Fruit fly (Drosophila melanogaster) whole organism, embryonic: ENCODE results near the gene beag.

ENCODE experiments used
- Adf1 ChIP-seq: fragments of 200-800 bp; sonication (Bioruptor generic); IDR thresholded peaks from 2 replicates; pipeline ENCODE4 v1.3.6; 2022; ENCODE audit warnings: missing biosample characterization, missing genetic modification characterization
- Aef1 ChIP-seq: fragments of 200-800 bp; sonication (Bioruptor generic); IDR thresholded peaks from 3 replicates; pipeline ENCODE4 v1.3.6; 2022; ENCODE audit warnings: missing biosample characterization, missing genetic modification characterization
- B-H1 ChIP-seq: fragments of 200-800 bp; sonication (Bioruptor generic); IDR thresholded peaks from 3 replicates; pipeline ENCODE4 v1.3.6; 2022; ENCODE audit warnings: missing biosample characterization, missing genetic modification characterization
- Bgb ChIP-seq: fragments of 200-800 bp; sonication (Bioruptor generic); IDR thresholded peaks from 2 replicates; pipeline ENCODE4 v1.3.6; 2022; ENCODE audit warnings: missing biosample characterization, missing genetic modification characterization; ENCODE audit not compliant: partially characterized antibody
- CG10565 ChIP-seq: fragments of 200-800 bp; sonication (Bioruptor generic); optimal IDR thresholded peaks from 3 replicates; lab custom pipeline; 2016; ENCODE audit warnings: missing biosample characterization, mild to moderate bottlenecking, missing genetic modification characterization
- CG11695 ChIP-seq: fragments of 200-800 bp; sonication (Bioruptor generic); IDR thresholded peaks from 3 replicates; pipeline ENCODE4 v1.3.6; 2022; ENCODE audit warnings: missing biosample characterization, missing genetic modification characterization
- CG14050 ChIP-seq: fragments of 200-800 bp; sonication (Bioruptor generic); IDR thresholded peaks from 3 replicates; pipeline ENCODE4 v1.3.6; 2022; ENCODE audit warnings: missing biosample characterization, missing genetic modification characterization
- CG14441 ChIP-seq: fragments of 200-800 bp; sonication (Bioruptor generic); IDR thresholded peaks from 2 replicates; pipeline ENCODE4 v1.3.6; 2022; ENCODE audit warnings: missing biosample characterization, missing genetic modification characterization
- CG1603 ChIP-seq: fragments of 200-800 bp; sonication (Bioruptor generic); optimal IDR thresholded peaks from 2 replicates; lab custom pipeline; 2019; ENCODE audit warnings: missing biosample characterization, mild to moderate bottlenecking, missing genetic modification characterization, moderate library complexity
- CG16813 ChIP-seq: fragments of 200-800 bp; sonication (Bioruptor generic); IDR thresholded peaks from 3 replicates; pipeline ENCODE4 v1.3.6; 2022; ENCODE audit warnings: missing biosample characterization, missing genetic modification characterization; ENCODE audit not compliant: partially characterized antibody
- CG17328 ChIP-seq: fragments of 200-800 bp; sonication (Bioruptor generic); IDR thresholded peaks from 2 replicates; pipeline ENCODE4 v1.3.6; 2022; ENCODE audit warnings: missing biosample characterization, missing genetic modification characterization
- CG17359 ChIP-seq: fragments of 200-800 bp; sonication (Bioruptor generic); optimal IDR thresholded peaks from 3 replicates; lab custom pipeline; 2018; ENCODE audit warnings: missing biosample characterization, mild to moderate bottlenecking, missing genetic modification characterization, moderate library complexity
- CG17829 ChIP-seq: fragments of 200-800 bp; optimal IDR thresholded peaks from 2 replicates; lab custom pipeline; 2019; ENCODE audit warnings: missing biosample characterization, mild to moderate bottlenecking, missing genetic modification characterization, moderate library complexity
- CG18764 ChIP-seq: fragments of 200-800 bp; sonication (Bioruptor generic); optimal IDR thresholded peaks from 3 replicates; lab custom pipeline; 2016; ENCODE audit warnings: missing biosample characterization, missing genetic modification characterization
- CG32532 ChIP-seq: fragments of 200-800 bp; sonication (Bioruptor generic); IDR thresholded peaks from 2 replicates; pipeline ENCODE4 v1.3.6; 2022; ENCODE audit warnings: missing biosample characterization, missing genetic modification characterization
- CG3995 ChIP-seq: fragments of 200-800 bp; sonication (Bioruptor generic); optimal IDR thresholded peaks from 3 replicates; lab custom pipeline; 2016; ENCODE audit warnings: missing biosample characterization, missing genetic modification characterization
- CG4820 ChIP-seq: fragments of 200-800 bp; sonication (Bioruptor generic); optimal IDR thresholded peaks from 3 replicates; lab custom pipeline; 2016; ENCODE audit warnings: missing biosample characterization, missing genetic modification characterization
- CG8944 ChIP-seq: fragments of 200-800 bp; sonication (Bioruptor generic); optimal IDR thresholded peaks from 3 replicates; lab custom pipeline; 2016; ENCODE audit warnings: missing biosample characterization, missing genetic modification characterization
- CG9727 ChIP-seq: fragments of 200-800 bp; sonication (Bioruptor generic); optimal IDR thresholded peaks from 3 replicates; lab custom pipeline; 2017; ENCODE audit warnings: missing biosample characterization, mild to moderate bottlenecking, missing genetic modification characterization
- Dbx ChIP-seq: fragments of 200-800 bp; sonication (Bioruptor generic); IDR thresholded peaks from 3 replicates; pipeline ENCODE4 v1.3.6; 2022; ENCODE audit warnings: missing biosample characterization, missing genetic modification characterization
- HLH4C ChIP-seq: fragments of 200-800 bp; sonication (Bioruptor generic); IDR thresholded peaks from 3 replicates; pipeline ENCODE4 v1.3.6; 2022; ENCODE audit warnings: missing biosample characterization, missing genetic modification characterization; ENCODE audit not compliant: partially characterized antibody
- Hmr ChIP-seq: fragments of 200-800 bp; sonication (Bioruptor generic); optimal IDR thresholded peaks from 3 replicates; lab custom pipeline; 2017; ENCODE audit warnings: mild to moderate bottlenecking, missing biosample characterization, missing genetic modification reagents, missing genetic modification characterization
- Med ChIP-seq: fragments of 200-800 bp; sonication (Bioruptor generic); peaks from one replicate; lab custom pipeline; 2016; ENCODE audit warnings: missing biosample characterization, missing genetic modification characterization, mild to moderate bottlenecking, inconsistent platforms, moderate library complexity
- Mrtf ChIP-seq: fragments of 200-800 bp; sonication (Bioruptor generic); IDR thresholded peaks from 3 replicates; pipeline ENCODE4 v1.3.6; 2022; ENCODE audit warnings: missing biosample characterization, missing genetic modification characterization
- Pdp1 ChIP-seq, 2 experiments: fragments of 200-800 bp; sonication (Bioruptor generic); optimal IDR thresholded peaks; 3 replicates each; lab custom pipeline; 2016; ENCODE audit warnings: missing biosample characterization in 2 of 2, missing genetic modification characterization in 2 of 2, mild to moderate bottlenecking in 1 of 2, moderate library complexity in 1 of 2
- Scr ChIP-seq: fragments of 200-800 bp; sonication (Bioruptor generic); IDR thresholded peaks from 2 replicates; pipeline ENCODE4 v1.3.6; 2022; ENCODE audit warnings: missing biosample characterization, missing genetic modification characterization; ENCODE audit not compliant: partially characterized antibody
- TFAM ChIP-seq: fragments of 200-800 bp; sonication (Bioruptor generic); optimal IDR thresholded peaks from 2 replicates; lab custom pipeline; 2017; ENCODE audit warnings: missing biosample characterization, missing genetic modification characterization, inconsistent platforms
- Xrp1 ChIP-seq: fragments of 200-800 bp; sonication (Bioruptor generic); IDR thresholded peaks from 2 replicates; pipeline ENCODE4 v1.3.6; 2022; ENCODE audit warnings: missing biosample characterization, missing genetic modification characterization
- ara ChIP-seq: fragments of 200-800 bp; sonication (Bioruptor generic); IDR thresholded peaks from 2 replicates; pipeline ENCODE4 v1.3.6; 2022; ENCODE audit warnings: missing biosample characterization, missing genetic modification characterization
- ase ChIP-seq: fragments of 200-800 bp; sonication (Bioruptor generic); IDR thresholded peaks from 3 replicates; pipeline ENCODE4 v1.3.6; 2022; ENCODE audit warnings: missing biosample characterization, missing genetic modification characterization
- bsh ChIP-seq, 2 experiments: fragments of 200-800 bp; sonication (Bioruptor generic); optimal IDR thresholded peaks; 2 replicates each; lab custom pipeline; 2017 to 2018; ENCODE audit warnings: mild to moderate bottlenecking in 2 of 2, missing biosample characterization in 2 of 2, missing genetic modification characterization in 2 of 2, moderate library complexity in 1 of 2
- cg ChIP-seq: fragments of 200-800 bp; sonication (Bioruptor generic); optimal IDR thresholded peaks from 3 replicates; lab custom pipeline; 2019; ENCODE audit warnings: missing biosample characterization, mild to moderate bottlenecking, missing genetic modification characterization, moderate library complexity
- chif ChIP-seq, 2 experiments: fragments of 200-800 bp; sonication (Bioruptor generic); optimal IDR thresholded peaks; 3 replicates each; lab custom pipeline; 2016; ENCODE audit warnings: missing biosample characterization in 2 of 2, missing genetic modification characterization in 2 of 2
- dysf ChIP-seq: fragments of 200-800 bp; sonication (Bioruptor generic); IDR thresholded peaks from 3 replicates; pipeline ENCODE4 v1.3.6; 2022; ENCODE audit warnings: missing biosample characterization, missing genetic modification characterization
- gro ChIP-seq: fragments of 200-800 bp; sonication (Bioruptor generic); optimal IDR thresholded peaks from 2 replicates; lab custom pipeline; 2016; ENCODE audit warnings: missing biosample characterization, missing genetic modification characterization
- hb ChIP-seq: fragments of 200-800 bp; sonication (Bioruptor generic); IDR thresholded peaks from 3 replicates; pipeline ENCODE4 v1.3.6; 2022; ENCODE audit warnings: missing biosample characterization, missing genetic modification characterization; ENCODE audit not compliant: partially characterized antibody
- inv ChIP-seq: fragments of 200-800 bp; sonication (Bioruptor generic); IDR thresholded peaks from 2 replicates; pipeline ENCODE4 v1.3.6; 2022; ENCODE audit warnings: missing biosample characterization, missing genetic modification characterization; ENCODE audit not compliant: partially characterized antibody
- knrl ChIP-seq: fragments of 200-800 bp; sonication (Bioruptor generic); IDR thresholded peaks from 3 replicates; pipeline ENCODE4 v1.3.6; 2022; ENCODE audit warnings: missing biosample characterization, missing genetic modification characterization; ENCODE audit not compliant: partially characterized antibody
- luna ChIP-seq: fragments of 200-800 bp; sonication (Bioruptor generic); optimal IDR thresholded peaks from 2 replicates; lab custom pipeline; 2016; ENCODE audit warnings: missing biosample characterization, missing genetic modification characterization
- mirr ChIP-seq: fragments of 200-800 bp; sonication (Bioruptor generic); optimal IDR thresholded peaks from 3 replicates; lab custom pipeline; 2018; ENCODE audit warnings: missing biosample characterization, mild to moderate bottlenecking, missing genetic modification characterization
- nerfin-2 ChIP-seq: fragments of 200-800 bp; sonication (Bioruptor generic); IDR thresholded peaks from 2 replicates; pipeline ENCODE4 v1.3.6; 2022; ENCODE audit warnings: missing biosample characterization, missing genetic modification characterization; ENCODE audit not compliant: partially characterized antibody
- pan ChIP-seq, 4 experiments: fragments of >200 bp in 3 of 4; fragments of 200-800 bp in 1 of 4; sonication (Bioruptor generic) in 1 of 4; optimal IDR thresholded peaks in 3 of 4; IDR thresholded peaks in 1 of 4; 2 replicates each; pipeline versions ENCODE4 v1.3.6 to Lab custom; 2017 to 2022; ENCODE audit warnings: missing biosample characterization in 2 of 4, missing genetic modification characterization in 2 of 4, mixed read lengths in 1 of 4
- pfk ChIP-seq: fragments of 200-800 bp; sonication (Bioruptor generic); optimal IDR thresholded peaks from 2 replicates; lab custom pipeline; 2018; ENCODE audit warnings: missing biosample characterization, mild to moderate bottlenecking, missing genetic modification characterization, moderate library complexity
- prd ChIP-seq, 3 experiments: fragments of >200 bp in 2 of 3; fragments of 200-800 bp in 1 of 3; sonication (Bioruptor generic) in 1 of 3; optimal IDR thresholded peaks in 2 of 3; IDR thresholded peaks in 1 of 3; 2 replicates in 2 of 3; 3 replicates in 1 of 3; pipeline versions ENCODE4 v1.3.6 to Lab custom; 2017 to 2022; ENCODE audit warnings: missing biosample characterization in 1 of 3, missing genetic modification characterization in 1 of 3
- repo ChIP-seq: fragments of 200-800 bp; sonication (Bioruptor generic); optimal IDR thresholded peaks from 2 replicates; lab custom pipeline; 2016; ENCODE audit warnings: missing biosample characterization, missing genetic modification characterization
- tio ChIP-seq: fragments of 200-800 bp; sonication (Bioruptor generic); optimal IDR thresholded peaks from 2 replicates; lab custom pipeline; 2017; ENCODE audit warnings: missing biosample characterization, missing genetic modification characterization, inconsistent platforms
- ttk ChIP-seq: fragments of 200-800 bp; sonication (Bioruptor generic); IDR thresholded peaks from 2 replicates; pipeline ENCODE4 v2.1.2; 2022; ENCODE audit warnings: missing biosample characterization, missing genetic modification characterization

The beag gene

DNA sequence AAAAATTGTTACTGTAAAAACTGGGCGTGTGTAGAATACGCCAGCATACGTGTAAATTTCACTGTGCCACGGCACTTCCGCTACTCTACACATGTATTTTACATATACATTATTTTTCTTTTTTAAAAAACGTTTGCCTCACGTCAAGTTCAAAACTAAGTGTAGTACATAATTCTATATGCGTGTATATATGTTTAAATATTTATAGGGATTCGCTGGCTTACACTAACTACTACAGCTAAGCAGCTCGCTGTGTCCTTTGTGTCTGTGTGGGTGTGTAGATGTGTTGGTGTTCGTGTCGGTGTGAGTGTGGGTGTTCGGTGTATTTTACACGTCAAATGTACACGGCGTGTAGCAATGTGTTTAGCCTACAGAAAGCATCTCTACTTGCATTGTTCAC lies 3.5 kb upstream of the beag start (continued):
- TF ChIP-seq Dbx, result peak; percentile 15; the same call in 1 of the 3 replicates
- TF ChIP-seq inv (GFP tag; lab: Robert Waterston, UW), result 0 out of 2 replicates have a peak, but pooled peaks have one; percentile 42
- TF ChIP-seq mirr, result no peak
- peak; percentile 37; the same call in 1 of the 2 replicates for TF ChIP-seq nerfin-2 (GFP tag; lab: Robert Waterston, UW)
- TF ChIP-seq Scr (GFP tag; lab: Robert Waterston, UW), result peak; percentile 37; the same call in 1 of the 2 replicates
- TF ChIP-seq knrl (GFP tag; lab: Robert Waterston, UW), result peak; percentile 72
- peak; percentile 68; the same call in 2 of the 3 replicates for TF ChIP-seq hb (GFP tag; lab: Robert Waterston, UW)
- peak; percentile 53 for TF ChIP-seq cg (GFP tag; lab: Kevin White, UChicago)
- TF ChIP-seq CG10565 (GFP tag; lab: Kevin White, UChicago), result no peak
- TF ChIP-seq Hmr, result no peak
- peak; percentile 69 for TF ChIP-seq Bgb (GFP tag; lab: Robert Waterston, UW)
- 0 out of 3 replicates have a peak, but pooled peaks have one; percentile 42 for TF ChIP-seq HLH4C (GFP tag; lab: Robert Waterston, UW)

DNA sequence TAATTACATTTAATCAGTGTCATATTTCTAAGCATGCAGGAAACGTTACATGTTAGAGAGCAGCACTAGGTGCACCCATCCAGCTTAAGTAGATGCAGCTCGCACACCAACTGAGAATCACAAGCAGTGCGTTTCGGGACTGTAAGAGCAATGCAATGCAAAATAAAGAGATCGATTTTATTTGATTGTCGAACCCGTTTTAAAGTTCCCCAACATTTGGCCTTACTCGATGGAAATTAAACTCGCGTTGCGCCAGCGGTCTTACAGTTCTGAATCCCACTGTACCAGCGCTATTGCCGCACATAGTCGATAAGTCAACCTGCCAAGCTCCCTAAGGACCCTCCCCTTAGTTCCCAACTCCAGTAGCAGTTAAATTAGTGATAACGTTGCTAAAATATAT lies 2.1 kb downstream of the beag start:
- no peak for TF ChIP-seq CG14050 (GFP tag; lab: Robert Waterston, UW)
- TF ChIP-seq Xrp1 (GFP tag; lab: Robert Waterston, UW), result peak; percentile 37; the same call in 1 of the 2 replicates
- TF ChIP-seq CG14441, result 0 out of 2 replicates have a peak, but pooled peaks have one; percentile 40
- TF ChIP-seq CG9727, result no peak
- TF ChIP-seq CG17359 (tag; lab: Kevin White, UChicago), result no peak
- no peak for TF ChIP-seq CG18764 (GFP tag; lab: Kevin White, UChicago)
- no peak for TF ChIP-seq CG4820 (GFP tag; lab: Kevin White, UChicago)
- TF ChIP-seq CG11695, result 0 out of 3 replicates have a peak, but pooled peaks have one; percentile 15
- TF ChIP-seq CG32532 (GFP tag; lab: Robert Waterston, UW), result peak; percentile 34; the same call in 1 of the 2 replicates
- no peak for TF ChIP-seq CG17829 (tag; lab: Kevin White, UChicago)
- TF ChIP-seq CG1603 (tag; lab: Kevin White, UChicago), result peak; percentile 9
- no peak for TF ChIP-seq Aef1 (GFP tag; lab: Robert Waterston, UW)
- TF ChIP-seq pfk (GFP tag; lab: Kevin White, UChicago), result no peak
- TF ChIP-seq ase, result 0 out of 3 replicates have a peak, but pooled peaks have one; percentile 24
- no peak for TF ChIP-seq CG16813 (GFP tag; lab: Robert Waterston, UW)
- no peak for TF ChIP-seq tio (GFP tag; lab: Kevin White, UChicago)
- peak; percentile 29; the same call in 1 of the 2 replicates for TF ChIP-seq CG17328
- no peak for TF ChIP-seq Pdp1 (GFP tag; optimal IDR thresholded peaks at IDR 0.05; lab: Kevin White, UChicago)
- TF ChIP-seq TFAM (GFP tag; lab: Kevin White, UChicago), result no peak
- no peak for TF ChIP-seq B-H1 (GFP tag; lab: Robert Waterston, UW)
- 0 out of 3 replicates have a peak, but pooled peaks have one; percentile 22 for TF ChIP-seq Mrtf (GFP tag; lab: Robert Waterston, UW)
- TF ChIP-seq prd (optimal IDR thresholded peaks at IDR 0.05; lab: Kevin White, UChicago), result no peak
- peak; percentile 22; the same call in 1 of the 3 replicates for TF ChIP-seq prd (GFP tag; IDR thresholded peaks at IDR 0.05; lab: Robert Waterston, UW)
- TF ChIP-seq Adf1 (GFP tag; lab: Robert Waterston, UW), result no peak
- no peak for TF ChIP-seq repo
- 0 out of 3 replicates have a peak, but pooled peaks have one; percentile 34 for TF ChIP-seq dysf (GFP tag; lab: Robert Waterston, UW)
- TF ChIP-seq gro (GFP tag; lab: Kevin White, UChicago), result no peak
- TF ChIP-seq CG8944, result no peak
- no peak for TF ChIP-seq ttk
- peak in 1 of 2 experiments; percentile 5 for TF ChIP-seq bsh (GFP tag; optimal IDR thresholded peaks at IDR 0.05; lab: Kevin White, UChicago)
- no peak for TF ChIP-seq luna
- no peak for TF ChIP-seq CG3995 (GFP tag; lab: Kevin White, UChicago)
- 0 out of 2 replicates have a peak, but pooled peaks have one; percentile 29 for TF ChIP-seq ara (GFP tag; lab: Robert Waterston, UW)
- no peak for TF ChIP-seq pan (optimal IDR thresholded peaks at IDR 0.05; lab: Kevin White, UChicago)
- TF ChIP-seq pan (GFP tag; optimal IDR thresholded peaks at IDR 0.05 in 1 of 2, IDR thresholded peaks at IDR 0.05 in 1 of 2), result peak in 1 of 2 experiments; percentile 12
- TF ChIP-seq Med (GFP tag; lab: Kevin White, UChicago), result no peak
- TF ChIP-seq chif (GFP tag; optimal IDR thresholded peaks at IDR 0.05; lab: Kevin White, UChicago), result no peak
